Fruit fly (Drosophila melanogaster): Measurements from ENCODE around the gene CG5567.

DNA sequence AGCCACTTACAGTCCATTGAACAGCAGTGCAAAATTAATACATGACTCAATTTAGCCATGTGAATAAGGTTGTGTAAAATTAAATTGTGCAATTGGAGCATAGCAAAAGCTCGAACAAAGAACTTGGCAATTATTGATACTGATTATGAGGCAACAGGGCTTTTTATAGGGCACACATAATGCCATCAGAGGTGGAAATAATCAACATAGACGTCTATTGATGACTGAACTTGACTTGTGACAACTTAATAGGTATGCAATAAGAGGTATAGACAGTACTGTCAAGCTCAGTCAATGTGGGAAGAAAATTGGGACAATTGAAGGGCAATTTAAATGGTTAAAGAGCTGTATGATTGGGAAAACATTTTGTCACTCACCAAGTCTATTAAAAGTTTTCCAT lies 23.3 kb downstream of the CG5567 start, which contains the start of gene Ir75b:
- TF ChIP-seq croc (GFP tag; conservative IDR thresholded peaks at IDR 0.05) (no peak), Bgb (GFP tag; IDR thresholded peaks at IDR 0.05; ENCODE audit: partially characterized antibody) (no peak), odd (GFP tag; optimal IDR thresholded peaks at IDR 0.05) (no peak), pan (optimal IDR thresholded peaks at IDR 0.05) (no peak), pan (GFP tag; optimal IDR thresholded peaks at IDR 0.05 in 1 of 2, IDR thresholded peaks at IDR 0.05 in 1 of 2) (no peak), CG4360 (GFP tag; IDR thresholded peaks at IDR 0.05) (no peak), psq (GFP tag; optimal IDR thresholded peaks at IDR 0.05) (no peak), so (GFP tag; IDR thresholded peaks at IDR 0.05) (no peak), CG12236 (GFP tag; optimal IDR thresholded peaks at IDR 0.05) (no peak), CG17361 (GFP tag; IDR thresholded peaks at IDR 0.05) (no peak), CG7745 (tag; optimal IDR thresholded peaks at IDR 0.05) (no peak)
